Worm (Caenorhabditis elegans) whole organism, late embryonic: ENCODE measurements around the gene H40L08.1.

ENCODE experiments used
- C08G9.2 ChIP-seq: sonication (generic microtip); optimal IDR thresholded peaks from 2 replicates; lab custom pipeline; 2016; ENCODE audit warnings: mild to moderate bottlenecking, missing genetic modification characterization, moderate library complexity, missing compliant biosample characterization
- K02D7.2 ChIP-seq: sonication (generic microtip); optimal IDR thresholded peaks from 2 replicates; lab custom pipeline; 2017; ENCODE audit warnings: mild to moderate bottlenecking, missing genetic modification characterization, missing compliant biosample characterization
- K09A11.1 ChIP-seq: sonication (generic microtip); optimal IDR thresholded peaks from 2 replicates; lab custom pipeline; 2017; ENCODE audit warnings: antibody characterized with exemption, mild to moderate bottlenecking, missing genetic modification characterization, missing compliant biosample characterization; ENCODE audit not compliant: insufficient read depth
- T23F11.4 ChIP-seq: fragments of 200-800 bp; sonication (Bioruptor generic); optimal IDR thresholded peaks from 2 replicates; lab custom pipeline; 2018; ENCODE audit warnings: mild to moderate bottlenecking, missing genetic modification characterization, missing compliant biosample characterization
- Y22D7AL.16 ChIP-seq: sonication (generic microtip); optimal IDR thresholded peaks from 2 replicates; lab custom pipeline; 2016; ENCODE audit warnings: missing genetic modification characterization, missing compliant biosample characterization
- ama-1 ChIP-seq: fragments of 150-350 bp; optimal IDR thresholded peaks from 2 replicates; lab custom pipeline; 2014
- ceh-14 ChIP-seq: sonication (generic microtip); optimal IDR thresholded peaks from 2 replicates; lab custom pipeline; 2016; ENCODE audit warnings: missing genotype, missing genetic modification characterization, missing compliant biosample characterization
- ceh-18 ChIP-seq: sonication (generic microtip); optimal IDR thresholded peaks from 2 replicates; lab custom pipeline; 2016; ENCODE audit warnings: missing genetic modification characterization, missing compliant biosample characterization
- ceh-2 ChIP-seq: sonication (generic microtip); optimal IDR thresholded peaks from 2 replicates; lab custom pipeline; 2016; ENCODE audit warnings: missing genotype, missing genetic modification characterization, missing compliant biosample characterization
- ceh-22 ChIP-seq: sonication (generic microtip); optimal IDR thresholded peaks from 2 replicates; lab custom pipeline; 2017; ENCODE audit warnings: missing biosample characterization, missing genetic modification characterization
- ceh-24 ChIP-seq: sonication (generic microtip); optimal IDR thresholded peaks from 2 replicates; lab custom pipeline; 2016; ENCODE audit warnings: mild to moderate bottlenecking, missing genetic modification characterization, missing compliant biosample characterization
- ceh-31 ChIP-seq: sonication (generic microtip); optimal IDR thresholded peaks from 2 replicates; lab custom pipeline; 2016; ENCODE audit warnings: missing genetic modification characterization, missing compliant biosample characterization
- ceh-9 ChIP-seq: sonication (generic microtip); optimal IDR thresholded peaks from 2 replicates; lab custom pipeline; 2016; ENCODE audit warnings: mild to moderate bottlenecking, missing genetic modification characterization, inconsistent platforms, missing compliant biosample characterization
- dmd-4 ChIP-seq: sonication (generic microtip); optimal IDR thresholded peaks from 2 replicates; lab custom pipeline; 2016; ENCODE audit warnings: borderline replicate concordance, missing genetic modification characterization, missing compliant biosample characterization
- fax-1 ChIP-seq: sonication (generic microtip); optimal IDR thresholded peaks from 2 replicates; lab custom pipeline; 2016; ENCODE audit warnings: missing genotype, missing genetic modification characterization, missing compliant biosample characterization
- hlh-13 ChIP-seq: fragments of 200-800 bp; sonication (Bioruptor generic); optimal IDR thresholded peaks from 2 replicates; lab custom pipeline; 2018; ENCODE audit warnings: mild to moderate bottlenecking, missing genetic modification characterization, missing compliant biosample characterization
- hlh-15 ChIP-seq: sonication (generic microtip); optimal IDR thresholded peaks from 2 replicates; lab custom pipeline; 2016; ENCODE audit warnings: missing genetic modification characterization, missing compliant biosample characterization
- hlh-30 ChIP-seq: sonication (generic microtip); optimal IDR thresholded peaks from 2 replicates; lab custom pipeline; 2017; ENCODE audit warnings: antibody characterized with exemption, missing genetic modification characterization, missing compliant biosample characterization; ENCODE audit not compliant: insufficient read depth
- hlh-6 ChIP-seq: sonication (generic microtip); optimal IDR thresholded peaks from 2 replicates; lab custom pipeline; 2016; ENCODE audit warnings: missing genotype, missing genetic modification characterization, missing compliant biosample characterization
- hlh-8 ChIP-seq: sonication (generic microtip); optimal IDR thresholded peaks from 2 replicates; lab custom pipeline; 2016; ENCODE audit warnings: missing genotype, missing genetic modification characterization, missing compliant biosample characterization
- lim-6 ChIP-seq: sonication (generic microtip); optimal IDR thresholded peaks from 2 replicates; lab custom pipeline; 2016; ENCODE audit warnings: missing genetic modification characterization, missing compliant biosample characterization
- lin-11 ChIP-seq: fragments of 200-800 bp; sonication (Bioruptor generic); optimal IDR thresholded peaks from 2 replicates; lab custom pipeline; 2018; ENCODE audit warnings: mild to moderate bottlenecking, missing genetic modification characterization, missing compliant biosample characterization
- madf-2 ChIP-seq: sonication (generic microtip); optimal IDR thresholded peaks from 2 replicates; lab custom pipeline; 2017; ENCODE audit warnings: missing genetic modification characterization, missing compliant biosample characterization
- nfya-1 ChIP-seq: sonication (generic microtip); optimal IDR thresholded peaks from 2 replicates; lab custom pipeline; 2017; ENCODE audit warnings: missing genetic modification characterization, mild to moderate bottlenecking, missing compliant biosample characterization, antibody characterized with exemption, moderate library complexity
- nhr-11 ChIP-seq: fragments of 150-350 bp; optimal IDR thresholded peaks from 2 replicates; lab custom pipeline; 2014; ENCODE audit warnings: missing biosample characterization, missing genetic modification characterization
- nhr-232 ChIP-seq: sonication (generic microtip); optimal IDR thresholded peaks from 2 replicates; lab custom pipeline; 2016; ENCODE audit warnings: missing genetic modification characterization, missing compliant biosample characterization
- pag-3 ChIP-seq: sonication (generic microtip); optimal IDR thresholded peaks from 2 replicates; lab custom pipeline; 2016; ENCODE audit warnings: missing compliant biosample characterization, missing genetic modification characterization, borderline replicate concordance
- pax-1 ChIP-seq: fragments of 150-350 bp; optimal IDR thresholded peaks from 2 replicates; lab custom pipeline; 2014; ENCODE audit warnings: missing biosample characterization, missing genetic modification characterization
- pha-2 ChIP-seq: sonication (generic microtip); optimal IDR thresholded peaks from 2 replicates; lab custom pipeline; 2017; ENCODE audit warnings: mild to moderate bottlenecking, missing genetic modification characterization, missing compliant biosample characterization
- pha-4 ChIP-seq: fragments of 150-350 bp; optimal IDR thresholded peaks from 2 replicates; lab custom pipeline; 2018; ENCODE audit warnings: missing biosample characterization, missing genetic modification reagents, missing genetic modification characterization
- pros-1 ChIP-seq: fragments of 150-350 bp; optimal IDR thresholded peaks from 2 replicates; lab custom pipeline; 2014; ENCODE audit warnings: missing biosample characterization, missing genetic modification reagents, missing genetic modification characterization
- rnt-1 ChIP-seq: sonication (generic microtip); optimal IDR thresholded peaks from 2 replicates; lab custom pipeline; 2016; ENCODE audit warnings: missing genetic modification characterization, missing compliant biosample characterization
- sdc-2 ChIP-seq: sonication (generic microtip); optimal IDR thresholded peaks from 2 replicates; lab custom pipeline; 2016; ENCODE audit warnings: missing genotype, missing genetic modification characterization, missing compliant biosample characterization
- tbx-2 ChIP-seq: sonication (generic microtip); optimal IDR thresholded peaks from 2 replicates; lab custom pipeline; 2016; ENCODE audit warnings: missing genetic modification characterization, missing compliant biosample characterization
- unc-3 ChIP-seq, 2 experiments: fragments of 200-800 bp in 1 of 2; sonication (Bioruptor generic) in 1 of 2; sonication (generic microtip) in 1 of 2; conservative IDR thresholded peaks in 1 of 2; optimal IDR thresholded peaks in 1 of 2; 2 replicates each; pipeline versions ENCODE4 v1.3.6 to Lab custom; 2016 to 2022; ENCODE audit warnings: missing compliant biosample characterization in 2 of 2, missing genetic modification characterization in 2 of 2, missing genetic modification reagents in 1 of 2
- unc-42 ChIP-seq: sonication (generic microtip); optimal IDR thresholded peaks from 2 replicates; lab custom pipeline; 2016; ENCODE audit warnings: missing genotype, missing genetic modification characterization, missing compliant biosample characterization
- ztf-16 ChIP-seq: sonication (generic microtip); optimal IDR thresholded peaks from 2 replicates; lab custom pipeline; 2017; ENCODE audit warnings: missing genetic modification characterization, missing compliant biosample characterization

The H40L08.1 gene

DNA sequence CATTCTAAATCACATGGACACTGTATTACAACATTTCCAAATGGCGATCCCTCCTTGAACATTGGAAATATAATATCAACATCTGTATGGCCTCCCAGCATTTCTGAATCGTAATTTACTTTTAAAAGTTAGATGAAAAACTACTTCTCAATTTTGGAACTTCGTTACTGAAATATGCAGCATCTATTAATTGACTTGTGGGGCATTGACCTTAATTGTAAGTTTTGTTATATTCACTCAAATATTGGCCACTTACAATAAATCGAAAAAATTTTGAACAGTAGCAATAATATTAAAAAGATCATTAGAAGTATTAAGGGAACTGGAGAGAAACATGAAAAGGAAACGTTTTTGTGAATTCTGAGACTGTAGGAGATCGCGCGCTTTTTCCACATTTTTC lies 14.6 kb downstream of the H40L08.1 start, which contains the start of gene mam-6:
TSS of gene mam-6 (minus strand) at position 101 of the 400 bp plus-strand sequence.
- TF ChIP-seq hlh-30 (tag; lab: Kevin White, UChicago) = no peak
- no peak for TF ChIP-seq nhr-232
- no peak for TF ChIP-seq pax-1 (tag; lab: Kevin White, UChicago)
- TF ChIP-seq ama-1 (lab: Kevin White, UChicago) = no peak
- TF ChIP-seq hlh-6 (tag; lab: Kevin White, UChicago) = no peak
- no peak for TF ChIP-seq ceh-24 (tag; lab: Kevin White, UChicago)
- TF ChIP-seq sdc-2 (tag; lab: Kevin White, UChicago) = no peak
- TF ChIP-seq tbx-2 (tag; lab: Kevin White, UChicago) = no peak
- TF ChIP-seq ztf-16 (tag; lab: Kevin White, UChicago) = no peak
- no peak for TF ChIP-seq dmd-4 (tag; lab: Kevin White, UChicago)
- TF ChIP-seq hlh-13 (GFP tag; lab: Kevin White, UChicago) = no peak
- TF ChIP-seq madf-2 (tag; lab: Kevin White, UChicago) = no peak
- TF ChIP-seq lin-11 (tag; lab: Kevin White, UChicago) = no peak
- no peak for TF ChIP-seq K02D7.2 (tag; lab: Kevin White, UChicago)
- TF ChIP-seq C08G9.2 (tag; lab: Kevin White, UChicago) = no peak
- TF ChIP-seq ceh-14 (tag; lab: Kevin White, UChicago) = no peak
- TF ChIP-seq nfya-1 = no peak
- no peak for TF ChIP-seq ceh-2
- TF ChIP-seq Y22D7AL.16 (tag; lab: Kevin White, UChicago) = no peak
- no peak for TF ChIP-seq unc-42
- TF ChIP-seq, all 69 proteins: peak for 0

DNA sequence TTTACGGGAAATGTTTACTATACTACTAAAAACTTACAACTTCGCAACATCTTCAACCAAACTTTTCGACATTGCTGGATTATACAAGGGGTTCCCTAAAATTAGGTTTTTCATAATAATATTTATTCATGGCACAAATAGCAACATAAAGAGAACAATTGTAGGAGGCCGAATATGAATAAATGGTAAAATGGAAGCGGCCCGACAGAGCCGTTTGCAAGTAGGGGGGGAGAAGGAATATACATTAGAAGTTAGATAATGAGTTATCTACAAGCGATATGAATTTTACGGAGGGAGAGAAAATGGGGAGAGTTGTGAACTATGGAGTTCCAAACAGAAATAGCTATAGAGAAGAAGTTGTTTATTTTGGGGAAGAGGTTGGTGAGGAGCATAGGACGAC lies 23.6 kb downstream of the H40L08.1 start, which contains the start of gene fbxa-96:
TSS of gene fbxa-96 (minus strand) at position 101 of the 400 bp plus-strand sequence.
- no peak for TF ChIP-seq ceh-18 (tag; lab: Kevin White, UChicago)
- no peak for TF ChIP-seq dmd-4 (tag; lab: Kevin White, UChicago)
- no peak for TF ChIP-seq unc-42
- TF ChIP-seq pros-1 (tag; lab: Kevin White, UChicago) = no peak
- no peak for TF ChIP-seq ceh-2
- TF ChIP-seq pax-1 (tag; lab: Kevin White, UChicago) = no peak
- TF ChIP-seq lim-6 (tag; lab: Kevin White, UChicago) = no peak
- no peak for TF ChIP-seq hlh-8 (tag; lab: Kevin White, UChicago)
- TF ChIP-seq pha-4 = no peak
- no peak for TF ChIP-seq K09A11.1 (tag; lab: Kevin White, UChicago)
- TF ChIP-seq T23F11.4 (GFP tag; lab: Kevin White, UChicago) = no peak
- no peak for TF ChIP-seq nfya-1
- no peak for TF ChIP-seq ceh-22 (tag; lab: Kevin White, UChicago)
- TF ChIP-seq rnt-1 = no peak
- TF ChIP-seq ceh-31 (tag; lab: Kevin White, UChicago) = no peak
- no peak for TF ChIP-seq pha-2 (tag; lab: Kevin White, UChicago)
- TF ChIP-seq ceh-9 (tag; lab: Kevin White, UChicago) = no peak
- no peak for TF ChIP-seq madf-2 (tag; lab: Kevin White, UChicago)
- TF ChIP-seq ztf-16 (tag; lab: Kevin White, UChicago) = no peak

DNA sequence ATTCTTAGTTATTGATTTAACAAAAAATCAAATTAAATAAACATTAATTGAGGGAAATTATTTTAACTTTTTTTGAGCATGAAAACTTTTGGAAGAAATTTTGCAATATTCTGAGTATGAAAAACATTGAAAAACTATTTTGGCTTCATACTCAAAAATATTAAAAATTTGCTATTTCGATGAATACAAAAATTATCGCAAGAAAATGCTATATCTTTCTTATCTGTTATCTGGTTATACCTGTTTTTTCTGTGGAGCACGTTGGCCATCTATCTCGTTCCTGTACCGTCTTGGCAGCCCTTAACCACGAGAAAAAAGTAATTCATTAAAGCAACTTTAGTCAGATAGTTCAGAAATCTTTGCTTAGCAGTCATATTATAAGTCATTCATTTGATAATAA lies 26.0 kb downstream of the H40L08.1 start:
- TF ChIP-seq madf-2 (tag; lab: Kevin White, UChicago) (no peak), ama-1 (lab: Kevin White, UChicago) (no peak), ztf-16 (tag; lab: Kevin White, UChicago) (no peak), fax-1 (tag; lab: Kevin White, UChicago) (no peak), ceh-2 (no peak), T23F11.4 (GFP tag; lab: Kevin White, UChicago) (no peak), nhr-11 (no peak), unc-3 (GFP tag; conservative IDR thresholded peaks at IDR 0.05; lab: Robert Waterston, UW) (no peak), unc-3 (tag; optimal IDR thresholded peaks at IDR 0.05; lab: Kevin White, UChicago) (no peak), C08G9.2 (tag; lab: Kevin White, UChicago) (no peak), hlh-15 (tag; lab: Kevin White, UChicago) (no peak), pag-3 (tag; lab: Kevin White, UChicago) (no peak), K09A11.1 (tag; lab: Kevin White, UChicago) (no peak), unc-42 (no peak)
- TF ChIP-seq, all 69 proteins: peak for 0
